Worm (Caenorhabditis elegans): Measurements from ENCODE around the gene T01D1.7.

- TF ChIP-seq W03F9.2 (tag; optimal IDR thresholded peaks at IDR 0.05), result no peak
- TF ChIP-seq him-1 (tag; optimal IDR thresholded peaks at IDR 0.05), result no peak
Measured at ce11 chrII:178146-178545, 4.6 kb upstream of the T01D1.7 start.
